Fruit fly (Drosophila melanogaster) whole organism, adult: ENCODE results near the gene CG14659.

ENCODE experiments used
- CG12768 ChIP-seq: fragments of 200-800 bp; sonication (Bioruptor generic); optimal IDR thresholded peaks from 2 replicates; lab custom pipeline; 2017; ENCODE audit warnings: missing biosample characterization, missing genetic modification characterization, mild to moderate bottlenecking, moderate library complexity, missing genetic modification reagents
- CG1620 ChIP-seq: fragments of 200-800 bp; sonication (Bioruptor generic); optimal IDR thresholded peaks from 2 replicates; lab custom pipeline; 2016; ENCODE audit warnings: missing biosample characterization, missing genetic modification characterization
- CG33017 ChIP-seq: fragments of 200-800 bp; sonication (Bioruptor generic); optimal IDR thresholded peaks from 2 replicates; lab custom pipeline; 2018; ENCODE audit warnings: missing biosample characterization, mild to moderate bottlenecking, missing genetic modification characterization, moderate library complexity
- Hr96 ChIP-seq: fragments of 200-800 bp; sonication (Bioruptor generic); optimal IDR thresholded peaks from 2 replicates; lab custom pipeline; 2016; ENCODE audit warnings: missing biosample characterization, missing genetic modification characterization
- cic ChIP-seq: fragments of 200-800 bp; sonication (Bioruptor generic); optimal IDR thresholded peaks from 2 replicates; lab custom pipeline; 2017; ENCODE audit warnings: missing biosample characterization, mild to moderate bottlenecking, missing genetic modification characterization, moderate library complexity
- cnc ChIP-seq, 2 experiments: fragments of >200 bp; optimal IDR thresholded peaks; 2 replicates each; lab custom pipeline; 2017
- kay ChIP-seq: fragments of 200-800 bp; sonication (Bioruptor generic); peaks from one replicate; lab custom pipeline; 2016; ENCODE audit warnings: missing biosample characterization, missing genetic modification characterization, borderline replicate concordance

DNA sequence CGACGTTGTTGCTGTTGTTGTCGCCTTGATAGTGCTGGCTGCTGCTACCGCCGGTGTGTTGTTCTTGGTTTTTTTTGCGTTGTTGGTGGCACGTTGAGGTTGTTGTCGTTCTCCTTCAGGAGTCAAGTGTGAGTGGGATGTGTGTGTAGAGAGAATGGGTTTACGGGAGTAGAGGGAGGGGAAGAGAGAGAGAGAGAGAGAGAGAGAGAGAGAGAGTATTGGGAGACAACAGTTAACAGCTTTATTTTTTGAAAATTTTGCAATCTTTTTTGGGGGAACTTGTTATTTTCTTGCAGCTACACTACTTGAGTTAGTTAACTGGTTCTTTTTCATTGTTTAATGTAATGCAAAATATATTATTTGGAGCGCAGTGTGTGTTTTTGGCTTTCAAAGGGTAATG is 33.5 kb downstream of the CG14659 start:
- TF ChIP-seq cnc (optimal IDR thresholded peaks at IDR 0.05; lab: Kevin White, UChicago): no peak
- no peak for TF ChIP-seq CG33017 (tag; lab: Kevin White, UChicago)
- TF ChIP-seq cic (GFP tag; lab: Kevin White, UChicago): no peak
- no peak for TF ChIP-seq Hr96 (GFP tag; lab: Kevin White, UChicago)
- TF ChIP-seq CG1620 (GFP tag; lab: Kevin White, UChicago): no peak
- TF ChIP-seq CG12768 (GFP tag; lab: Kevin White, UChicago): no peak
- TF ChIP-seq kay (GFP tag; lab: Kevin White, UChicago): no peak
